Worm (Caenorhabditis elegans) whole organism, late embryonic: ENCODE measurements around the gene T25E12.14.

Experiments used
- C08G9.2 ChIP-seq: sonication (generic microtip); optimal IDR thresholded peaks from 2 replicates; lab custom pipeline; 2016; ENCODE audit warnings: mild to moderate bottlenecking, missing genetic modification characterization, moderate library complexity, missing compliant biosample characterization
- C38D4.7 ChIP-seq: fragments of 200-800 bp; sonication (Bioruptor generic); optimal IDR thresholded peaks from 2 replicates; lab custom pipeline; 2018; ENCODE audit warnings: mild to moderate bottlenecking, missing genetic modification characterization, moderate library complexity, missing compliant biosample characterization
- F13H6.1 ChIP-seq: sonication (generic microtip); optimal IDR thresholded peaks from 2 replicates; lab custom pipeline; 2016; ENCODE audit warnings: missing genetic modification characterization, missing compliant biosample characterization
- K02D7.2 ChIP-seq: sonication (generic microtip); optimal IDR thresholded peaks from 2 replicates; lab custom pipeline; 2017; ENCODE audit warnings: mild to moderate bottlenecking, missing genetic modification characterization, missing compliant biosample characterization
- T23F11.4 ChIP-seq: fragments of 200-800 bp; sonication (Bioruptor generic); optimal IDR thresholded peaks from 2 replicates; lab custom pipeline; 2018; ENCODE audit warnings: mild to moderate bottlenecking, missing genetic modification characterization, missing compliant biosample characterization
- Y22D7AL.16 ChIP-seq: sonication (generic microtip); optimal IDR thresholded peaks from 2 replicates; lab custom pipeline; 2016; ENCODE audit warnings: missing genetic modification characterization, missing compliant biosample characterization
- ama-1 ChIP-seq: fragments of 150-350 bp; optimal IDR thresholded peaks from 2 replicates; lab custom pipeline; 2014
- ceh-14 ChIP-seq: sonication (generic microtip); optimal IDR thresholded peaks from 2 replicates; lab custom pipeline; 2016; ENCODE audit warnings: missing genotype, missing genetic modification characterization, missing compliant biosample characterization
- ceh-18 ChIP-seq: sonication (generic microtip); optimal IDR thresholded peaks from 2 replicates; lab custom pipeline; 2016; ENCODE audit warnings: missing genetic modification characterization, missing compliant biosample characterization
- ceh-19 ChIP-seq: fragments of 200-800 bp; sonication (Bioruptor generic); optimal IDR thresholded peaks from 2 replicates; lab custom pipeline; 2018; ENCODE audit warnings: mild to moderate bottlenecking, missing genetic modification characterization, missing compliant biosample characterization
- ceh-2 ChIP-seq: sonication (generic microtip); optimal IDR thresholded peaks from 2 replicates; lab custom pipeline; 2016; ENCODE audit warnings: missing genotype, missing genetic modification characterization, missing compliant biosample characterization
- ceh-22 ChIP-seq: sonication (generic microtip); optimal IDR thresholded peaks from 2 replicates; lab custom pipeline; 2017; ENCODE audit warnings: missing biosample characterization, missing genetic modification characterization
- ceh-24 ChIP-seq: sonication (generic microtip); optimal IDR thresholded peaks from 2 replicates; lab custom pipeline; 2016; ENCODE audit warnings: mild to moderate bottlenecking, missing genetic modification characterization, missing compliant biosample characterization
- ceh-31 ChIP-seq: sonication (generic microtip); optimal IDR thresholded peaks from 2 replicates; lab custom pipeline; 2016; ENCODE audit warnings: missing genetic modification characterization, missing compliant biosample characterization
- ceh-6 ChIP-seq: fragments of 200-800 bp; sonication (Bioruptor generic); optimal IDR thresholded peaks from 2 replicates; lab custom pipeline; 2018; ENCODE audit warnings: mild to moderate bottlenecking, missing genetic modification characterization, missing compliant biosample characterization
- dmd-4 ChIP-seq: sonication (generic microtip); optimal IDR thresholded peaks from 2 replicates; lab custom pipeline; 2016; ENCODE audit warnings: borderline replicate concordance, missing genetic modification characterization, missing compliant biosample characterization
- dve-1 ChIP-seq: sonication (generic microtip); optimal IDR thresholded peaks from 2 replicates; lab custom pipeline; 2017; ENCODE audit warnings: antibody characterized with exemption, mild to moderate bottlenecking, missing genetic modification characterization, missing compliant biosample characterization
- elt-2 ChIP-seq: sonication (generic microtip); optimal IDR thresholded peaks from 2 replicates; lab custom pipeline; 2016; ENCODE audit warnings: missing genetic modification reagents, missing genetic modification characterization, missing compliant biosample characterization
- elt-4 ChIP-seq: sonication (generic microtip); optimal IDR thresholded peaks from 2 replicates; lab custom pipeline; 2016; ENCODE audit warnings: missing genetic modification characterization, missing compliant biosample characterization
- ets-4 ChIP-seq: sonication (generic microtip); optimal IDR thresholded peaks from 2 replicates; lab custom pipeline; 2016; ENCODE audit warnings: missing genetic modification characterization, missing compliant biosample characterization
- eyg-1 ChIP-seq: sonication (generic microtip); optimal IDR thresholded peaks from 2 replicates; lab custom pipeline; 2016; ENCODE audit warnings: missing genotype, missing genetic modification characterization, missing compliant biosample characterization
- fkh-10 ChIP-seq: fragments of 150-350 bp; optimal IDR thresholded peaks from 2 replicates; lab custom pipeline; 2014; ENCODE audit warnings: missing biosample characterization, missing genetic modification reagents, missing genetic modification characterization
- fkh-6 ChIP-seq: sonication (generic microtip); optimal IDR thresholded peaks from 2 replicates; lab custom pipeline; 2016; ENCODE audit warnings: missing genetic modification characterization, missing compliant biosample characterization
- gmeb-2 ChIP-seq: sonication (generic microtip); optimal IDR thresholded peaks from 2 replicates; lab custom pipeline; 2016; ENCODE audit warnings: missing genetic modification characterization, inconsistent platforms, missing compliant biosample characterization
- hlh-6 ChIP-seq: sonication (generic microtip); optimal IDR thresholded peaks from 2 replicates; lab custom pipeline; 2016; ENCODE audit warnings: missing genotype, missing genetic modification characterization, missing compliant biosample characterization
- hlh-8 ChIP-seq: sonication (generic microtip); optimal IDR thresholded peaks from 2 replicates; lab custom pipeline; 2016; ENCODE audit warnings: missing genotype, missing genetic modification characterization, missing compliant biosample characterization
- lin-11 ChIP-seq: fragments of 200-800 bp; sonication (Bioruptor generic); optimal IDR thresholded peaks from 2 replicates; lab custom pipeline; 2018; ENCODE audit warnings: mild to moderate bottlenecking, missing genetic modification characterization, missing compliant biosample characterization
- madf-2 ChIP-seq: sonication (generic microtip); optimal IDR thresholded peaks from 2 replicates; lab custom pipeline; 2017; ENCODE audit warnings: missing genetic modification characterization, missing compliant biosample characterization
- nhr-11 ChIP-seq: fragments of 150-350 bp; optimal IDR thresholded peaks from 2 replicates; lab custom pipeline; 2014; ENCODE audit warnings: missing biosample characterization, missing genetic modification characterization
- odd-2 ChIP-seq: sonication (generic microtip); optimal IDR thresholded peaks from 2 replicates; lab custom pipeline; 2017; ENCODE audit warnings: antibody characterized with exemption, mild to moderate bottlenecking, missing genetic modification characterization, missing compliant biosample characterization
- pag-3 ChIP-seq: sonication (generic microtip); optimal IDR thresholded peaks from 2 replicates; lab custom pipeline; 2016; ENCODE audit warnings: missing compliant biosample characterization, missing genetic modification characterization, borderline replicate concordance
- pha-4 ChIP-seq: fragments of 150-350 bp; optimal IDR thresholded peaks from 2 replicates; lab custom pipeline; 2018; ENCODE audit warnings: missing biosample characterization, missing genetic modification reagents, missing genetic modification characterization
- pqm-1 ChIP-seq: sonication (generic microtip); optimal IDR thresholded peaks from 2 replicates; lab custom pipeline; 2016; ENCODE audit warnings: missing genetic modification characterization, missing compliant biosample characterization
- pros-1 ChIP-seq: fragments of 150-350 bp; optimal IDR thresholded peaks from 2 replicates; lab custom pipeline; 2014; ENCODE audit warnings: missing biosample characterization, missing genetic modification reagents, missing genetic modification characterization
- ref-2 ChIP-seq: sonication (generic microtip); optimal IDR thresholded peaks from 2 replicates; lab custom pipeline; 2016; ENCODE audit warnings: missing genetic modification characterization, missing compliant biosample characterization
- rnt-1 ChIP-seq: sonication (generic microtip); optimal IDR thresholded peaks from 2 replicates; lab custom pipeline; 2016; ENCODE audit warnings: missing genetic modification characterization, missing compliant biosample characterization
- sdc-2 ChIP-seq: sonication (generic microtip); optimal IDR thresholded peaks from 2 replicates; lab custom pipeline; 2016; ENCODE audit warnings: missing genotype, missing genetic modification characterization, missing compliant biosample characterization
- sox-4 ChIP-seq: sonication (generic microtip); optimal IDR thresholded peaks from 2 replicates; lab custom pipeline; 2017; ENCODE audit warnings: mild to moderate bottlenecking, missing genetic modification characterization, inconsistent platforms, missing compliant biosample characterization
- syd-9 ChIP-seq: sonication (generic microtip); optimal IDR thresholded peaks from 2 replicates; lab custom pipeline; 2016; ENCODE audit warnings: mild to moderate bottlenecking, missing genetic modification characterization, moderate library complexity, missing compliant biosample characterization
- tbx-2 ChIP-seq: sonication (generic microtip); optimal IDR thresholded peaks from 2 replicates; lab custom pipeline; 2016; ENCODE audit warnings: missing genetic modification characterization, missing compliant biosample characterization
- tbx-7 ChIP-seq: sonication (generic microtip); optimal IDR thresholded peaks from 2 replicates; lab custom pipeline; 2016; ENCODE audit warnings: missing genotype, missing genetic modification characterization, missing compliant biosample characterization
- unc-3 ChIP-seq, 2 experiments: fragments of 200-800 bp in 1 of 2; sonication (Bioruptor generic) in 1 of 2; sonication (generic microtip) in 1 of 2; conservative IDR thresholded peaks in 1 of 2; optimal IDR thresholded peaks in 1 of 2; 2 replicates each; pipeline versions ENCODE4 v1.3.6 to Lab custom; 2016 to 2022; ENCODE audit warnings: missing compliant biosample characterization in 2 of 2, missing genetic modification characterization in 2 of 2, missing genetic modification reagents in 1 of 2
- unc-42 ChIP-seq: sonication (generic microtip); optimal IDR thresholded peaks from 2 replicates; lab custom pipeline; 2016; ENCODE audit warnings: missing genotype, missing genetic modification characterization, missing compliant biosample characterization
- unc-86 ChIP-seq: sonication (generic microtip); optimal IDR thresholded peaks from 2 replicates; lab custom pipeline; 2016; ENCODE audit warnings: missing genetic modification characterization, missing compliant biosample characterization
- zip-5 ChIP-seq: sonication (generic microtip); optimal IDR thresholded peaks from 2 replicates; lab custom pipeline; 2016; ENCODE audit warnings: missing genetic modification characterization, missing compliant biosample characterization

Gene T25E12.14

DNA sequence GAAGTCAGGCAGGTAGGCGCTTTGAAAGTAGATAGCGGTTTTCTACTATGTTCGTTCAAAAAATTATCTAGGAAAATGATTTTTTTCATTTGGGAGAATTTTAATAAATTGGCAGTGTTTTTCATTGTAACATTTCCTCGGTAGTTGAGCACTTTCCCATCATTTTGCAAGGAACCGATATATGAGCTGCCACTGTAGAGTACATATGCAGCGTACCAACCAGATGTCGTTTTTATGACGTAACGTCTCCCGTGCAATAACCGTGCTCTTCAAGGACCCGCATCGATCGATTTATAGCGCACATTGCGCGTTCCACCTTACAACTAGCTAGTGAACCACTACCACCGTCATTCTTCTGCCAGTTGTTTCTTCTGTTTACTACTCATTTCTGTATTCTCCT, 15.1 kb downstream of the T25E12.14 start, which contains the start of gene T25E12.6:
Gene T25E12.6 (plus strand): TSS at position 301 of the 400 bp plus-strand sequence.
- no peak for TF ChIP-seq ceh-24 (tag; lab: Kevin White, UChicago)
- no peak for TF ChIP-seq ceh-18
- no peak for TF ChIP-seq C38D4.7 (GFP tag; lab: Kevin White, UChicago)
- no peak for TF ChIP-seq sdc-2
- TF ChIP-seq ceh-19, result no peak
- TF ChIP-seq ceh-22 (tag; lab: Kevin White, UChicago), result no peak
- no peak for TF ChIP-seq pqm-1 (tag; lab: Kevin White, UChicago)
- no peak for TF ChIP-seq pha-4 (tag; lab: Kevin White, UChicago)

DNA sequence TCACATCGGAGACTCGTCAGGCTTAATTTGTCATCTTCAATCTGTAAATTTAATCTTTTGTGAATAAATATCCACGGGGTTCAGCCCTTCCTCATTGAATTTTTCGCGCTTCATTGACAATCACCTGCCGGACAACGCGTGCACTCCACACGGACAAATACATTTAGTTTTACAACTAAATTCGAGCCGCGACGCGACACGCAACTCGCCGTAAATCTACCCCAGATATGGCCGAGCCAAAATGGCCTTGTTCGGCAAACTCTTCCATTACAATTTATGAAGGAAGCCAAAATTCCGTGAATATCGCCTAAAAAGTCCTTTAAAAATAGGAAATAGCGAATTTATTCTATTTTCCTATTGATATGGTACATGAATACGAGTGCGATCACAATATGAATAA, 17.8 kb downstream of the T25E12.14 start:
- TF ChIP-seq hlh-6 (tag; lab: Kevin White, UChicago) (no peak), dmd-4 (no peak), fkh-10 (GFP tag; lab: Kevin White, UChicago) (no peak), ama-1 (lab: Kevin White, UChicago) (no peak), pag-3 (tag; lab: Kevin White, UChicago) (no peak), tbx-7 (tag; lab: Kevin White, UChicago) (no peak), nhr-11 (tag; lab: Kevin White, UChicago) (no peak), madf-2 (no peak), ceh-31 (tag; lab: Kevin White, UChicago) (no peak), gmeb-2 (tag; lab: Kevin White, UChicago) (no peak), pros-1 (no peak), ref-2 (tag; lab: Kevin White, UChicago) (no peak), elt-2 (tag; lab: Kevin White, UChicago) (no peak), odd-2 (tag; lab: Kevin White, UChicago) (no peak), hlh-8 (tag; lab: Kevin White, UChicago) (no peak), ceh-24 (tag; lab: Kevin White, UChicago) (no peak)

DNA sequence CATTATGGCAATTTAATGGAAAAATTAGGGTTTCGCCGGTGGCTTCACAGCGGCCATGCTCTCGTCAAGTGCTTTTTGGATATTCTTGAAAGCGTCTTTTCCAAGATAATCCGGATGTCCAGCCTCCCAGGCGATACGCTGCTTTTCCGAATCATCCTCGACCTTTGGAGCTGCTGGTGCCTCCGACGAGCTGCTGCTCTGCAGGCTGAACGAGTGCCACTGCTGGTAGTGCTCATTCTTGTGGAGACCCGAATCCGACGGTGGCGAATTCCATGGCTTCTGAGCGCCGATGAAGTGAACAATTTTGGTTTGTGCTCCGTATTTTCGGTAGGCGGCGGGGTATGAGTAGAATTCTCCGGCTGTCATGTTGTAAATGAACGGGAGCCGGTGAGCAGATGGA, 18.2 kb downstream of the T25E12.14 start:
- TF ChIP-seq syd-9, result no peak
- no peak for TF ChIP-seq pha-4 (tag; lab: Kevin White, UChicago)
- TF ChIP-seq, all 69 proteins: peak for 0

DNA sequence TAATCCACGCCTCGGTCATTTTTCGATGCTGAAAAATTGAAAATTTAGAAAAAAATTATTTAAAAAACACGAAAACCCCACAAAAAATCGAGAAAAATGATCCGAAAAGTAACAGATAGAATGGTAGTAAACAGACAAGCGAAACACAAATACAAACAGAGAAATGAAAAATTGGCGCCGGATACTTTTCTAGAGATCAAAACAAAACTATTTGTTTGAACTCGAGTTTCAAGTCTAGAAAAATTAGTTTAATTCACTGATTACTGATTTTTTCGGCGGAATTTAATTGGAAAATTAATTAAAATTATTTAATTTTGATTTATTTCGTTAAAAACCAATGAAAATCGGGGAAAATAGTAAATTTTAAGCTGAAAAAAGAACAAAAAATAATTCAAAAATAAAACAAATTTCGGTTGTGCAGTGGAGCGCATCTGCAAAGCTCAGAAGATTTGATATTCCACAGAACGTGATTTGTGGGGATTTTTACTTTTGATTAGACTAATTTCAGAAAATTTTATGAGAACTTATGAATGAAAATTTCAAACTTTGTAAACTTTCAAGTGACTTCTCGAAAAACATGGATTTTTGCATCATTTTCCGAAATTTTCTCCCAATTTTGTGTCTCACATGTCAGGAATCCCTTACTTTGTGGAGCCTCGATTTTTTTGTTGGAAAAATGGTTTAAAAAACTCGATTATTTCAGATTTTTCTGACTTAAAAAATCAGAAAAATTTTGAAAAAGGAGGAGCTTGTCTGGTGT, 19.4 kb downstream of the T25E12.14 start, which contains the start of gene gyg-2:
Gene gyg-2 (minus strand): TSS at position 28 of the 760 bp plus-strand sequence.
- no peak for TF ChIP-seq K02D7.2 (tag; lab: Kevin White, UChicago)
- TF ChIP-seq pag-3 (tag; lab: Kevin White, UChicago), result no peak
- peak; percentile 13 for TF ChIP-seq tbx-2 (tag; lab: Kevin White, UChicago)
- TF ChIP-seq T23F11.4 (GFP tag; lab: Kevin White, UChicago), result no peak
- TF ChIP-seq elt-4 (tag; lab: Kevin White, UChicago), result no peak
- TF ChIP-seq ceh-14, result peak; percentile 7
- TF ChIP-seq zip-5 (tag; lab: Kevin White, UChicago), result peak; percentile 53
- TF ChIP-seq F13H6.1 (tag; lab: Kevin White, UChicago), result no peak
- TF ChIP-seq ets-4 (tag; lab: Kevin White, UChicago), result no peak
- TF ChIP-seq pros-1, result no peak
- no peak for TF ChIP-seq Y22D7AL.16 (tag; lab: Kevin White, UChicago)
- TF ChIP-seq sox-4 (tag; lab: Kevin White, UChicago), result no peak
- no peak for TF ChIP-seq unc-86 (tag; lab: Kevin White, UChicago)
- TF ChIP-seq tbx-7 (tag; lab: Kevin White, UChicago), result peak; percentile 64
- peak; percentile 33 for TF ChIP-seq ceh-2 (tag; lab: Kevin White, UChicago)
- no peak for TF ChIP-seq unc-3 (GFP tag; conservative IDR thresholded peaks at IDR 0.05; lab: Robert Waterston, UW)
- TF ChIP-seq unc-3 (tag; optimal IDR thresholded peaks at IDR 0.05; lab: Kevin White, UChicago), result no peak
- TF ChIP-seq lin-11 (tag; lab: Kevin White, UChicago), result no peak
- TF ChIP-seq syd-9, result no peak
- TF ChIP-seq dve-1 (tag; lab: Kevin White, UChicago), result no peak
- no peak for TF ChIP-seq ceh-18
- TF ChIP-seq pha-4 (tag; lab: Kevin White, UChicago), result no peak
- TF ChIP-seq sdc-2, result no peak
- no peak for TF ChIP-seq eyg-1 (tag; lab: Kevin White, UChicago)
- TF ChIP-seq C08G9.2, result peak; percentile 17
- TF ChIP-seq ceh-31 (tag; lab: Kevin White, UChicago), result peak; percentile 53
- no peak for TF ChIP-seq fkh-6
- no peak for TF ChIP-seq gmeb-2 (tag; lab: Kevin White, UChicago)
- TF ChIP-seq unc-42 (tag; lab: Kevin White, UChicago), result no peak
- TF ChIP-seq elt-2 (tag; lab: Kevin White, UChicago), result peak; percentile 24
- no peak for TF ChIP-seq ceh-6 (GFP tag; lab: Kevin White, UChicago)
- TF ChIP-seq rnt-1, result no peak
